Fruit fly (Drosophila melanogaster): ENCODE results near the gene CG13625.

DNA sequence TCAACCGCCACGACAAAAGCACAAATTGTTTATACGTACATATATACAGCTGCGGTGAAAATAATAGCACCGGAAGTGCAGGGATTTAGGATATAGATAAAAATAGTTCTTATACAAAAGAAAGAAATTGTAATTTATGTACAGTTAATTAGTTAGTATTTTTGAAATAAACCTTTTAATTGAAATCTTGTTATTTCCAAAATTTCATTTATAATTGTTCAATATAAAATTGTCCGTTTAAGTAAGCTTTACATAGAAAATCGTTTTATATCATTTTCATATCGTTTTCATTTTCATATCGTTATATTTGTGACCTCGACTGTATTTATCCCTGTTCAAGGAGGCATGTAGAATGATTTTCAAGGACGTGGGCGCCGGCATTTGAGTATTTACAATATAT is 10.8 kb downstream of the CG13625 start:
- TF ChIP-seq insv (optimal IDR thresholded peaks at IDR 0.05) (no peak), psq (optimal IDR thresholded peaks at IDR 0.05) (no peak), h (optimal IDR thresholded peaks at IDR 0.05) (no peak), ttk (optimal IDR thresholded peaks at IDR 0.05) (no peak)

Data from Kc167 (cell line).